Fruit fly (Drosophila melanogaster) Kc167 (cell line): Measurements from ENCODE around the gene CG9631.

Experiments
- Sin3A ChIP-seq: fragments of >200 bp; optimal IDR thresholded peaks from 2 replicates; lab custom pipeline; 2018; ENCODE audit warnings: missing external identifiers
- h ChIP-seq: fragments of >200 bp; optimal IDR thresholded peaks from 3 replicates; lab custom pipeline; 2018; ENCODE audit warnings: missing external identifiers
- insv ChIP-seq: fragments of >200 bp; optimal IDR thresholded peaks from 3 replicates; lab custom pipeline; 2018; ENCODE audit warnings: missing external identifiers
- psq ChIP-seq: fragments of >200 bp; optimal IDR thresholded peaks from 2 replicates; lab custom pipeline; 2017; ENCODE audit warnings: missing external identifiers

The CG9631 gene

DNA sequence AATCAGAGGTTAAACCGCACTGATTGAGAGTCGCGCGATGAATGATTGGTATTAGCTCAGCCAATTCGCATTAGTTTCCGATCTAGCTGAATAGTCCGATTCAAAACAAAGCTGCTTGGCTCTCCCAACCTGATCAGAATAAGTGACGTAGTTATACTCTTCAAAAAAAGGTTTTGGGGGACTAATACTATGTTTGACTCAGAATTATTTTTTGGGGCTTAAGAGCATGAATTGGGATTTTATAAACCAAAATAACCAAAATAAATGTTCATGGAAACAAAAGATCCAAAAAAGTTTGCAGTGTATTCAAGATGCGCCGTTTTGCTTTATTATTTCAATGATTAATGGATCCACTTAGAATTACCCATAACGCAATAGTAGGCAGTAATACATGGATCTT is 8.7 kb downstream of the CG9631 start, which contains the start of gene CG9649:
Gene CG9649 (minus strand): TSS at position 44 of the 400 bp plus-strand sequence.
- TF ChIP-seq h (lab: Kevin White, UChicago) = no peak

DNA sequence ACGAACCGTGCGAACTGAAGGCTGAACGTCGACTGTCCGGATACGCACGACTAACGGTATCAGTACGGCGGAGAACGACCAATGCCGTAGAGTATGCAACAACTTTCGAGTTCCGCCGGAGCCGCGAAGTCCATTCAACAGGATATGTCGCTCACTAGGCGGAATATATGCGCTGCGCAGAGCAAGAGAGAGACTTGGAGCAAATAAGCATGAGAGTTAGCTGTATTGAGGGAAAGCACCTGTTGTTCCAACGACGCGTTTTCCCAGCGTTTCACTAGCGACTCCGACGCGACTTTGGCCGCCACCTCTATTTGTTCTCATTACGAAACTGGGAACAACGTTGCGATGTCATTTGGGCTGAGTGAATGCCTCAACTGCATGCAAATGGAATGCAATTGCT is 11.8 kb downstream of the CG9631 start, which contains the start of gene Dop1R1:
Gene Dop1R1 (minus strand): TSS at position 35 of the 400 bp plus-strand sequence.
- TF ChIP-seq h (lab: Kevin White, UChicago) (no peak), Sin3A (lab: Kevin White, UChicago) (no peak), psq (lab: Kevin White, UChicago) (no peak), insv (lab: Kevin White, UChicago) (no peak)
